Fruit fly (Drosophila melanogaster) whole organism, embryonic: ENCODE results near the gene usp.
A peak's percentile ranks its signal among the peaks of the same experiment; 100 is the strongest.

Experiments used
- Aef1 ChIP-seq: fragments of 200-800 bp; sonication (Bioruptor generic); IDR thresholded peaks from 3 replicates; pipeline ENCODE4 v1.3.6; 2022; ENCODE audit warnings: missing biosample characterization, missing genetic modification characterization
- Bdp1 ChIP-seq: fragments of 200-800 bp; sonication (Bioruptor generic); optimal IDR thresholded peaks from 3 replicates; lab custom pipeline; 2016; ENCODE audit warnings: missing biosample characterization, missing genetic modification characterization
- CG10267 ChIP-seq: fragments of 200-800 bp; sonication (Bioruptor generic); optimal IDR thresholded peaks from 2 replicates; lab custom pipeline; 2018; ENCODE audit warnings: missing biosample characterization, mild to moderate bottlenecking, missing genetic modification characterization, moderate library complexity
- CG10565 ChIP-seq: fragments of 200-800 bp; sonication (Bioruptor generic); optimal IDR thresholded peaks from 3 replicates; lab custom pipeline; 2016; ENCODE audit warnings: missing biosample characterization, mild to moderate bottlenecking, missing genetic modification characterization
- CG10654 ChIP-seq: fragments of 200-800 bp; sonication (Bioruptor generic); optimal IDR thresholded peaks from 2 replicates; lab custom pipeline; 2016; ENCODE audit warnings: missing biosample characterization, missing genetic modification characterization
- CG11723 ChIP-seq: fragments of 200-800 bp; sonication (Bioruptor generic); optimal IDR thresholded peaks from 2 replicates; lab custom pipeline; 2017; ENCODE audit warnings: missing biosample characterization, mild to moderate bottlenecking, missing genetic modification characterization
- CG13287 ChIP-seq: fragments of 200-800 bp; sonication (Bioruptor generic); IDR thresholded peaks from 2 replicates; pipeline ENCODE4 v1.3.6; 2022; ENCODE audit warnings: missing biosample characterization, missing genetic modification characterization; ENCODE audit not compliant: partially characterized antibody
- CG1647 ChIP-seq: fragments of 200-800 bp; sonication (Bioruptor generic); optimal IDR thresholded peaks from 3 replicates; lab custom pipeline; 2016; ENCODE audit warnings: missing biosample characterization, missing genetic modification characterization
- CG1792 ChIP-seq: fragments of 200-800 bp; sonication (Bioruptor generic); optimal IDR thresholded peaks from 2 replicates; lab custom pipeline; 2016; ENCODE audit warnings: missing biosample characterization, missing genetic modification characterization
- CG18011 ChIP-seq: fragments of 200-800 bp; sonication (Bioruptor generic); optimal IDR thresholded peaks from 2 replicates; lab custom pipeline; 2017; ENCODE audit warnings: missing biosample characterization, missing genetic modification characterization, mild to moderate bottlenecking, moderate library complexity, missing genotype
- CG18262 ChIP-seq: fragments of 200-800 bp; optimal IDR thresholded peaks from 3 replicates; lab custom pipeline; 2019; ENCODE audit warnings: missing biosample characterization, mild to moderate bottlenecking, missing genetic modification characterization, moderate library complexity
- CG2116 ChIP-seq: fragments of 200-800 bp; sonication (Bioruptor generic); optimal IDR thresholded peaks from 3 replicates; lab custom pipeline; 2018; ENCODE audit warnings: missing biosample characterization, mild to moderate bottlenecking, missing genetic modification characterization
- CG2129 ChIP-seq: fragments of 200-800 bp; sonication (Bioruptor generic); IDR thresholded peaks from 2 replicates; pipeline ENCODE4 v1.3.6; 2022; ENCODE audit warnings: missing biosample characterization, missing genetic modification characterization; ENCODE audit not compliant: partially characterized antibody
- CG30020 ChIP-seq: fragments of 200-800 bp; optimal IDR thresholded peaks from 2 replicates; lab custom pipeline; 2019; ENCODE audit warnings: missing biosample characterization, mild to moderate bottlenecking, missing genetic modification characterization, moderate library complexity
- CG3995 ChIP-seq: fragments of 200-800 bp; sonication (Bioruptor generic); optimal IDR thresholded peaks from 3 replicates; lab custom pipeline; 2016; ENCODE audit warnings: missing biosample characterization, missing genetic modification characterization
- CG43689 ChIP-seq: fragments of 200-800 bp; sonication (Bioruptor generic); IDR thresholded peaks from 2 replicates; pipeline ENCODE4 v1.3.6; 2022; ENCODE audit warnings: missing biosample characterization, missing genetic modification characterization
- CG8478 ChIP-seq: fragments of >200 bp; optimal IDR thresholded peaks from 2 replicates; lab custom pipeline; 2018
- CHES-1-like ChIP-seq: fragments of 200-800 bp; sonication (Bioruptor generic); optimal IDR thresholded peaks from 2 replicates; lab custom pipeline; 2016; ENCODE audit warnings: missing biosample characterization, missing genetic modification characterization
- Elba2 ChIP-seq: fragments of 200-800 bp; sonication (Bioruptor generic); optimal IDR thresholded peaks from 3 replicates; lab custom pipeline; 2016; ENCODE audit warnings: missing biosample characterization, missing genetic modification characterization
- Fer3 ChIP-seq: fragments of 200-800 bp; sonication (Bioruptor generic); optimal IDR thresholded peaks from 2 replicates; lab custom pipeline; 2018; ENCODE audit warnings: missing biosample characterization, mild to moderate bottlenecking, missing genetic modification characterization, moderate library complexity
- Med ChIP-seq: fragments of 200-800 bp; sonication (Bioruptor generic); peaks from one replicate; lab custom pipeline; 2016; ENCODE audit warnings: missing biosample characterization, missing genetic modification characterization, mild to moderate bottlenecking, inconsistent platforms, moderate library complexity
- Opbp ChIP-seq: fragments of 200-800 bp; sonication (Bioruptor generic); IDR thresholded peaks from 3 replicates; pipeline ENCODE4 v1.3.6; 2022; ENCODE audit warnings: missing biosample characterization, missing genetic modification characterization; ENCODE audit not compliant: partially characterized antibody
- Ravus ChIP-seq: fragments of 200-800 bp; sonication (Bioruptor generic); IDR thresholded peaks from 2 replicates; pipeline ENCODE4 v1.3.6; 2022; ENCODE audit warnings: missing biosample characterization, missing genetic modification characterization
- Six4 ChIP-seq: fragments of 200-800 bp; sonication (Bioruptor generic); optimal IDR thresholded peaks from 2 replicates; lab custom pipeline; 2016; ENCODE audit warnings: missing biosample characterization, missing genetic modification characterization
- Sry-β ChIP-seq: fragments of 200-800 bp; sonication (Bioruptor generic); optimal IDR thresholded peaks from 2 replicates; lab custom pipeline; 2018; ENCODE audit warnings: missing biosample characterization, mild to moderate bottlenecking, missing genetic modification characterization, moderate library complexity
- Stat92E ChIP-seq, 3 experiments: fragments of >200 bp in 2 of 3; fragments of 200-800 bp in 1 of 3; sonication (Bioruptor generic) in 1 of 3; optimal IDR thresholded peaks; 2 replicates each; lab custom pipeline; 2017 to 2019; ENCODE audit warnings: missing biosample characterization in 3 of 3, missing genetic modification characterization in 3 of 3, mild to moderate bottlenecking in 1 of 3, moderate library complexity in 1 of 3
- Tbp ChIP-seq: fragments of >200 bp; optimal IDR thresholded peaks from 2 replicates; lab custom pipeline; 2018; ENCODE audit warnings: missing biosample characterization, missing genetic modification characterization
- Trl ChIP-seq, 3 experiments: fragments of >200 bp in 2 of 3; fragments of 200-800 bp in 1 of 3; sonication (Bioruptor generic) in 1 of 3; optimal IDR thresholded peaks; 2 replicates in 1 of 3; 3 replicates in 2 of 3; lab custom pipeline; 2016 to 2017; ENCODE audit warnings: missing biosample characterization in 1 of 3, missing genetic modification characterization in 1 of 3
- ap ChIP-seq: fragments of 200-800 bp; sonication (Bioruptor generic); IDR thresholded peaks from 2 replicates; pipeline ENCODE4 v1.3.6; 2022; ENCODE audit warnings: missing biosample characterization, missing genetic modification characterization
- cad ChIP-seq: fragments of >200 bp; optimal IDR thresholded peaks from 2 replicates; lab custom pipeline; 2017; ENCODE audit warnings: missing biosample characterization, missing genetic modification characterization
- chinmo ChIP-seq: fragments of 200-800 bp; sonication (Bioruptor generic); IDR thresholded peaks from 4 replicates; pipeline ENCODE4 v1.3.6; 2022; ENCODE audit warnings: missing biosample characterization, missing genetic modification characterization; ENCODE audit not compliant: partially characterized antibody
- exex ChIP-seq: fragments of 200-800 bp; sonication (Bioruptor generic); optimal IDR thresholded peaks from 4 replicates; lab custom pipeline; 2018; ENCODE audit warnings: missing biosample characterization, mild to moderate bottlenecking, missing genetic modification characterization, moderate library complexity
- eyg ChIP-seq: fragments of 200-800 bp; sonication (Bioruptor generic); optimal IDR thresholded peaks from 3 replicates; lab custom pipeline; 2016; ENCODE audit warnings: missing biosample characterization, missing genetic modification characterization
- fd64A ChIP-seq: fragments of 200-800 bp; sonication (Bioruptor generic); optimal IDR thresholded peaks from 3 replicates; lab custom pipeline; 2018; ENCODE audit warnings: missing biosample characterization, mild to moderate bottlenecking, missing genetic modification characterization
- fd96Cb ChIP-seq: fragments of 200-800 bp; sonication (Bioruptor generic); optimal IDR thresholded peaks from 2 replicates; lab custom pipeline; 2018; ENCODE audit warnings: missing biosample characterization, mild to moderate bottlenecking, missing genetic modification characterization, moderate library complexity
- jing ChIP-seq: fragments of 200-800 bp; sonication (Bioruptor generic); optimal IDR thresholded peaks from 2 replicates; lab custom pipeline; 2018; ENCODE audit warnings: missing biosample characterization, mild to moderate bottlenecking, missing genetic modification characterization
- kay ChIP-seq: fragments of 200-800 bp; sonication (Bioruptor generic); optimal IDR thresholded peaks from 2 replicates; lab custom pipeline; 2016; ENCODE audit warnings: missing biosample characterization, missing genetic modification characterization
- ken ChIP-seq: fragments of 200-800 bp; sonication (Bioruptor generic); IDR thresholded peaks from 3 replicates; pipeline ENCODE4 v1.3.6; 2022; ENCODE audit warnings: missing biosample characterization, missing genetic modification characterization
- pb ChIP-seq: fragments of 200-800 bp; sonication (Bioruptor generic); optimal IDR thresholded peaks from 3 replicates; lab custom pipeline; 2016; ENCODE audit warnings: missing biosample characterization, missing genetic modification characterization
- psq ChIP-seq: fragments of 200-800 bp; sonication (Bioruptor generic); optimal IDR thresholded peaks from 2 replicates; lab custom pipeline; 2017; ENCODE audit warnings: missing biosample characterization, missing genetic modification characterization
- sc ChIP-seq, 3 experiments: fragments of >200 bp in 2 of 3; fragments of 200-800 bp in 1 of 3; sonication (Bioruptor generic) in 1 of 3; optimal IDR thresholded peaks; 2 replicates in 2 of 3; 3 replicates in 1 of 3; lab custom pipeline; 2017; ENCODE audit warnings: mild to moderate bottlenecking in 1 of 3, missing biosample characterization in 1 of 3, missing genetic modification characterization in 1 of 3, missing genetic modification reagents in 1 of 3
- sd ChIP-seq: fragments of 200-800 bp; sonication (Bioruptor generic); optimal IDR thresholded peaks from 3 replicates; lab custom pipeline; 2018; ENCODE audit warnings: missing biosample characterization, mild to moderate bottlenecking, missing genetic modification characterization, moderate library complexity
- sob ChIP-seq: fragments of 200-800 bp; sonication (Bioruptor generic); IDR thresholded peaks from 2 replicates; pipeline ENCODE4 v1.3.6; 2022; ENCODE audit warnings: missing biosample characterization, missing genetic modification characterization
- stc ChIP-seq: fragments of 200-800 bp; sonication (Bioruptor generic); IDR thresholded peaks from 2 replicates; pipeline ENCODE4 v1.3.6; 2022; ENCODE audit warnings: missing biosample characterization, missing genetic modification characterization
- tup ChIP-seq: fragments of 200-800 bp; sonication (Bioruptor generic); optimal IDR thresholded peaks from 2 replicates; lab custom pipeline; 2016; ENCODE audit warnings: missing biosample characterization, mild to moderate bottlenecking, missing genetic modification characterization, moderate library complexity
- unc-4 ChIP-seq: fragments of 200-800 bp; sonication (Bioruptor generic); IDR thresholded peaks from 2 replicates; pipeline ENCODE4 v1.3.6; 2022; ENCODE audit warnings: missing biosample characterization, missing genetic modification characterization; ENCODE audit not compliant: partially characterized antibody
- vfl ChIP-seq: fragments of 200-800 bp; sonication (Bioruptor generic); optimal IDR thresholded peaks from 2 replicates; lab custom pipeline; 2016; ENCODE audit warnings: missing biosample characterization, missing genetic modification characterization

The usp gene

DNA sequence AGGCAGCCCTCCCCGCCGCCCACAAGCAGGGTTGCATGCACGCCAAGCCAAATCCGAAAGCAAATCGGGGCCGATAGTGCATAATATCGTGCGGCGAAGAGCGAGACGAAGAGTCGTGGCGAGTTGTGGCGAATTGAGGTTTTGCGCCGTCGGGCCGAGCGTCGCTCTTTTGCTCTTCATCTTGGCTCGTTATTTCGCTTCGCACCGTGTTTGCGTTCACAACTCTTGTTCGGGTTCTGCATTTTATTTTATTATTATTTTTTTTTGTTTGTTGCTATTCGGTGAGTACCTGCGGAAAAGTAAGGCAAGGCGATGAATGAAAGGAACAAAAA, 30.0 kb downstream of the usp start (continued):
- TF ChIP-seq CG1647 (no peak), fd64A (no peak), unc-4 (GFP tag; lab: Robert Waterston, UW) (peak; percentile 32; the same call in 1 of the 2 replicates), Med (GFP tag; lab: Kevin White, UChicago) (peak; percentile 70), vfl (no peak), exex (no peak), CG2116 (GFP tag; lab: Kevin White, UChicago) (peak; percentile 92), Sry-β (no peak), CG10267 (tag; lab: Kevin White, UChicago) (no peak), Bdp1 (GFP tag; lab: Kevin White, UChicago) (no peak), CG13287 (GFP tag; lab: Robert Waterston, UW) (peak; percentile 39; the same call in 1 of the 2 replicates)

dm6 chrX:2011288-2012120, 30.6 kb downstream of the usp start:
- TF ChIP-seq stc = 0 out of 2 replicates have a peak, but pooled peaks have one; percentile 21
- peak; percentile 7 for TF ChIP-seq CG11723 (GFP tag; lab: Kevin White, UChicago)
- no peak for TF ChIP-seq Six4 (GFP tag; lab: Kevin White, UChicago)
- TF ChIP-seq tup (GFP tag; lab: Kevin White, UChicago) = no peak
- peak; percentile 35; the same call in 1 of the 2 replicates for TF ChIP-seq CG43689 (GFP tag; lab: Robert Waterston, UW)
- TF ChIP-seq ap (GFP tag; lab: Robert Waterston, UW) = no peak
- peak; percentile 62; the same call in 2 of the 3 replicates for TF ChIP-seq ken (GFP tag; lab: Robert Waterston, UW)
- TF ChIP-seq eyg (GFP tag; lab: Kevin White, UChicago) = no peak
- TF ChIP-seq Aef1 (GFP tag; lab: Robert Waterston, UW) = peak; percentile 72
- TF ChIP-seq pb (GFP tag; lab: Kevin White, UChicago) = no peak
- TF ChIP-seq Elba2 = no peak
- no peak for TF ChIP-seq jing
- no peak for TF ChIP-seq CG1647
- no peak for TF ChIP-seq CG2129 (GFP tag; lab: Robert Waterston, UW)
- TF ChIP-seq Opbp (GFP tag; lab: Robert Waterston, UW) = no peak
- TF ChIP-seq CG1792 (GFP tag; lab: Kevin White, UChicago) = no peak
- no peak for TF ChIP-seq CG10565 (GFP tag; lab: Kevin White, UChicago)
- TF ChIP-seq Fer3 (tag; lab: Kevin White, UChicago) = peak; percentile 15
- TF ChIP-seq kay = no peak
- peak; percentile 13 for TF ChIP-seq CG18011 (GFP tag; lab: Kevin White, UChicago)
- TF ChIP-seq CG10654 (GFP tag; lab: Kevin White, UChicago) = peak; percentile 35
- no peak for TF ChIP-seq Stat92E (GFP tag; optimal IDR thresholded peaks at IDR 0.05; lab: Kevin White, UChicago)
- no peak for TF ChIP-seq Tbp (GFP tag; lab: Kevin White, UChicago)
- no peak for TF ChIP-seq CG3995 (GFP tag; lab: Kevin White, UChicago)
- TF ChIP-seq CHES-1-like (GFP tag; lab: Kevin White, UChicago) = no peak
- TF ChIP-seq chinmo (GFP tag; lab: Robert Waterston, UW) = 0 out of 4 replicates have a peak, but pooled peaks have one; percentile 14
- peak; percentile 41; the same call in 1 of the 2 replicates for TF ChIP-seq sob (GFP tag; lab: Robert Waterston, UW)
- TF ChIP-seq fd96Cb = peak; percentile 14
- no peak for TF ChIP-seq cad (GFP tag; lab: Kevin White, UChicago)
- no peak for TF ChIP-seq sc (optimal IDR thresholded peaks at IDR 0.05; lab: Kevin White, UChicago)
- no peak for TF ChIP-seq sc (GFP tag; optimal IDR thresholded peaks at IDR 0.05; lab: Kevin White, UChicago)
- peak; percentile 57 for TF ChIP-seq CG18262 (tag; lab: Kevin White, UChicago)
- TF ChIP-seq psq (GFP tag; lab: Kevin White, UChicago) = no peak
- no peak for TF ChIP-seq CG8478
- no peak for TF ChIP-seq sd (tag; lab: Kevin White, UChicago)
- TF ChIP-seq CG30020 (tag; lab: Kevin White, UChicago) = no peak
- no peak for TF ChIP-seq Trl (optimal IDR thresholded peaks at IDR 0.05; lab: Kevin White, UChicago)
- no peak for TF ChIP-seq Trl (GFP tag; optimal IDR thresholded peaks at IDR 0.05; lab: Kevin White, UChicago)
- TF ChIP-seq Ravus = no peak; the same call in 1 of the 2 replicates
